ENCODE assay signal across 2 worm cellular contexts in the genomic region with DNA sequence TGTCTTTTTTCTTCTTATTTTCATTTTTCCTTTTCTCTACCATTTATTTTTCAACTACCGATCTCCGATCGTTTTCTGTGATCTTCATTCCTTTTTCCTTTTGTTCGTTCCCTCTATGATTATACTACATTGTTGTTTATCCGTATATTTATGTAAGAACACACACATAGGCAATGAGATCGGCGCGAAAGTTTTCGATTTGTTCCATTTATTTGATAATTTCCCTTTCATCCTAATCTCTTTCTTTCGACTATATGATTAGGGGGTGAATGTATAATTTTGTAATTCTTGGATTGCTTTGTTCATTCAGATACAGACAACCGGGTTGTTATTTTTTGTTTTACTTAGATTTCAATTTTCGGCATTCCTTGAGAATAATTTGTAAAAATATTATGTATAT.
TF ChIP-seq lines count a peak whose summit lies in the region.

No protein-coding gene starts in this region.

TF ChIP-seq in whole organism, L1 larva, 84 proteins besides CTCF, POLR2A, EP300 and RAD21:
- TF ChIP-seq blmp-1 (tag; optimal IDR thresholded peaks at IDR 0.05; lab: Kevin White, UChicago), result peak; percentile 85
- no peak for TF ChIP-seq efl-1 (optimal IDR thresholded peaks at IDR 0.05; lab: Kevin White, UChicago)
- TF ChIP-seq efl-1 (GFP tag; optimal IDR thresholded peaks at IDR 0.05 in 1 of 2; lab: Kevin White, UChicago), result peak in 1 of 2 experiments; percentile 18
- no peak for TF ChIP-seq pqm-1 (tag; optimal IDR thresholded peaks at IDR 0.05; lab: Kevin White, UChicago)

TF ChIP-seq in whole organism, mixed stage, embryonic, 35 proteins besides CTCF, POLR2A, EP300 and RAD21:
- TF ChIP-seq zip-8 (tag; optimal IDR thresholded peaks at IDR 0.05; lab: Kevin White, UChicago) (no peak), pha-4 (tag; optimal IDR thresholded peaks at IDR 0.05; lab: Kevin White, UChicago) (no peak), blmp-1 (tag; optimal IDR thresholded peaks at IDR 0.05; lab: Kevin White, UChicago) (peak; percentile 83), unc-62 (GFP tag; optimal IDR thresholded peaks at IDR 0.05; lab: Kevin White, UChicago) (no peak), nhr-28 (tag; optimal IDR thresholded peaks at IDR 0.05; lab: Kevin White, UChicago) (no peak)

Comparison
In these comparisons a context has a peak if more than half of its experiments do, and no peak if none do; other contexts are left out.
1. Of the 14 proteins assayed by ChIP-seq in both whole organism, L1 larva and whole organism, mixed stage, embryonic: peak only in whole organism, L1 larva: none; only in whole organism, mixed stage, embryonic: none; in both: blmp-1; in neither: 13.